Fruit fly (Drosophila melanogaster) Kc167 (cell line): ENCODE data around the gene SoYb.

ENCODE experiments used
- Myc ChIP-seq: fragments of >200 bp; optimal IDR thresholded peaks from 2 replicates; lab custom pipeline; 2017; ENCODE audit warnings: missing external identifiers
- h ChIP-seq: fragments of >200 bp; optimal IDR thresholded peaks from 3 replicates; lab custom pipeline; 2018; ENCODE audit warnings: missing external identifiers
- insv ChIP-seq: fragments of >200 bp; optimal IDR thresholded peaks from 3 replicates; lab custom pipeline; 2018; ENCODE audit warnings: missing external identifiers
- psq ChIP-seq: fragments of >200 bp; optimal IDR thresholded peaks from 2 replicates; lab custom pipeline; 2017; ENCODE audit warnings: missing external identifiers

DNA sequence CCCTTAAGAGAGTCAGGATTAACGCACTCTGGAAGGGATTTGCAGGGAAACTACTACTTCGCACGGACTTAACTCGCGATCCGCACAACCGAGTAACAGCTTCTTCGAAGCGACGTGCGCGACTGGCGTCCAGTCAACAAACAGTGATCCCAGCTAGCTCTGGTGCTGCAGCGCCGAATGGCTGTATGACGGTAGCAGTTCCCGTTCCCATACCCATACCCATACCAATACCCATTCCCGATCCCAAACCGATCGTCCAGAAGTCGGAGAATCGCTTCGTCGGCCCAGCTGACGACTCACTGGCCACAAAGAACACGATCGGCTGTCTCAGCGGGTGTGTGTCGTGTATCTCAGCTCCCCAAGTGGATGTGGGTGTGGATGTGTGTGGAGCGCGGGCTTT, 55.3 kb downstream of the SoYb start, which contains the start of gene CG5853:
- no peak for TF ChIP-seq h (lab: Kevin White, UChicago)
- no peak for TF ChIP-seq insv (lab: Kevin White, UChicago)
- TF ChIP-seq psq (lab: Kevin White, UChicago), result no peak
- TF ChIP-seq Myc (lab: Kevin White, UChicago), result no peak
